Fruit fly (Drosophila melanogaster) whole organism, embryonic: ENCODE measurements around the gene Pk34A.
A peak's percentile ranks its signal among the peaks of the same experiment; 100 is the strongest.

Source experiments
- Awh ChIP-seq: fragments of 200-800 bp; sonication (Bioruptor generic); IDR thresholded peaks from 2 replicates; pipeline ENCODE4, ENCODE4 v1.3.6; 2022; ENCODE audit warnings: missing biosample characterization, missing genetic modification characterization
- CG10209 ChIP-seq: fragments of 200-800 bp; sonication (Bioruptor generic); optimal IDR thresholded peaks from 3 replicates; lab custom pipeline; 2017; ENCODE audit warnings: missing biosample characterization, mild to moderate bottlenecking, missing genetic modification characterization, missing genetic modification reagents
- CG10543 ChIP-seq: fragments of 200-800 bp; sonication (Bioruptor generic); optimal IDR thresholded peaks from 3 replicates; lab custom pipeline; 2017; ENCODE audit warnings: missing biosample characterization, mild to moderate bottlenecking, missing genetic modification characterization, moderate library complexity
- CG10959 ChIP-seq: fragments of 200-800 bp; sonication (Bioruptor generic); IDR thresholded peaks from 2 replicates; pipeline ENCODE4 v1.3.6; 2022; ENCODE audit warnings: missing biosample characterization, missing genetic modification characterization
- CG11085 ChIP-seq: fragments of 200-800 bp; sonication (Bioruptor generic); IDR thresholded peaks from 2 replicates; pipeline ENCODE4 v1.3.6; 2022; ENCODE audit warnings: missing biosample characterization, missing genetic modification characterization
- CG12299 ChIP-seq: fragments of 200-800 bp; sonication (Bioruptor generic); optimal IDR thresholded peaks from 2 replicates; lab custom pipeline; 2018; ENCODE audit warnings: missing biosample characterization, mild to moderate bottlenecking, missing genetic modification characterization
- CG12391 ChIP-seq: fragments of 200-800 bp; sonication (Bioruptor generic); optimal IDR thresholded peaks from 3 replicates; lab custom pipeline; 2018; ENCODE audit warnings: missing biosample characterization, mild to moderate bottlenecking, missing genetic modification characterization, moderate library complexity
- CG13624 ChIP-seq: fragments of 200-800 bp; sonication (Bioruptor generic); optimal IDR thresholded peaks from 2 replicates; lab custom pipeline; 2016; ENCODE audit warnings: missing biosample characterization, missing genetic modification characterization
- CG13775 ChIP-seq: fragments of 200-800 bp; sonication (Bioruptor generic); optimal IDR thresholded peaks from 3 replicates; lab custom pipeline; 2017; ENCODE audit warnings: missing biosample characterization, mild to moderate bottlenecking, missing genetic modification characterization
- CG14710 ChIP-seq: fragments of 200-800 bp; sonication (Bioruptor generic); optimal IDR thresholded peaks from 3 replicates; lab custom pipeline; 2019; ENCODE audit warnings: missing biosample characterization, mild to moderate bottlenecking, missing genetic modification characterization, moderate library complexity
- CG15011 ChIP-seq: fragments of 200-800 bp; sonication (Bioruptor generic); optimal IDR thresholded peaks from 3 replicates; lab custom pipeline; 2018; ENCODE audit warnings: missing biosample characterization, mild to moderate bottlenecking, missing genetic modification characterization
- CG15696 ChIP-seq: fragments of 200-800 bp; sonication (Bioruptor generic); optimal IDR thresholded peaks from 2 replicates; lab custom pipeline; 2019; ENCODE audit warnings: missing biosample characterization, mild to moderate bottlenecking, missing genetic modification characterization, moderate library complexity
- CG17802 ChIP-seq: fragments of 200-800 bp; sonication (Bioruptor generic); optimal IDR thresholded peaks from 2 replicates; lab custom pipeline; 2018; ENCODE audit warnings: missing biosample characterization, mild to moderate bottlenecking, missing genetic modification characterization, moderate library complexity
- CG1792 ChIP-seq: fragments of 200-800 bp; sonication (Bioruptor generic); optimal IDR thresholded peaks from 2 replicates; lab custom pipeline; 2016; ENCODE audit warnings: missing biosample characterization, missing genetic modification characterization
- CG4328 ChIP-seq: fragments of 200-800 bp; sonication (Bioruptor generic); optimal IDR thresholded peaks from 3 replicates; lab custom pipeline; 2017; ENCODE audit warnings: missing biosample characterization, missing genetic modification reagents, missing genetic modification characterization
- CG4404 ChIP-seq: fragments of 200-800 bp; sonication (Bioruptor generic); IDR thresholded peaks from 2 replicates; pipeline ENCODE4 v1.3.6; 2022; ENCODE audit warnings: missing biosample characterization, missing genetic modification characterization
- CG4854 ChIP-seq: fragments of 200-800 bp; sonication (Bioruptor generic); optimal IDR thresholded peaks from 2 replicates; lab custom pipeline; 2016; ENCODE audit warnings: missing biosample characterization, missing genetic modification characterization, inconsistent platforms
- CG6175 ChIP-seq: fragments of 200-800 bp; sonication (Bioruptor generic); IDR thresholded peaks from 3 replicates; pipeline ENCODE4 v1.3.6; 2022; ENCODE audit warnings: missing biosample characterization, missing genetic modification characterization
- CG8944 ChIP-seq: fragments of 200-800 bp; sonication (Bioruptor generic); optimal IDR thresholded peaks from 3 replicates; lab custom pipeline; 2016; ENCODE audit warnings: missing biosample characterization, missing genetic modification characterization
- CG9437 ChIP-seq: fragments of 200-800 bp; sonication (Bioruptor generic); optimal IDR thresholded peaks from 2 replicates; lab custom pipeline; 2018; ENCODE audit warnings: missing biosample characterization, mild to moderate bottlenecking, missing genetic modification characterization
- CG9609 ChIP-seq: fragments of 200-800 bp; sonication (Bioruptor generic); optimal IDR thresholded peaks from 3 replicates; lab custom pipeline; 2016; ENCODE audit warnings: missing biosample characterization, missing genetic modification characterization
- CG9797 ChIP-seq: fragments of 200-800 bp; sonication (Bioruptor generic); optimal IDR thresholded peaks from 3 replicates; lab custom pipeline; 2018; ENCODE audit warnings: missing biosample characterization, mild to moderate bottlenecking, missing genetic modification characterization
- CrebB ChIP-seq: fragments of 200-800 bp; sonication (Bioruptor generic); optimal IDR thresholded peaks from 3 replicates; lab custom pipeline; 2018; ENCODE audit warnings: missing biosample characterization, mild to moderate bottlenecking, missing genetic modification characterization
- Gug ChIP-seq: fragments of 200-800 bp; sonication (Bioruptor generic); IDR thresholded peaks from 4 replicates; pipeline ENCODE4 v1.3.6; 2022; ENCODE audit warnings: missing biosample characterization, missing genetic modification characterization
- MTF-1 ChIP-seq: fragments of 200-800 bp; sonication (Bioruptor generic); optimal IDR thresholded peaks from 2 replicates; lab custom pipeline; 2018; ENCODE audit warnings: missing biosample characterization, mild to moderate bottlenecking, missing genetic modification characterization, borderline replicate concordance
- Meics ChIP-seq: fragments of 200-800 bp; sonication (Bioruptor generic); optimal IDR thresholded peaks from 2 replicates; lab custom pipeline; 2017; ENCODE audit warnings: missing biosample characterization, mild to moderate bottlenecking, missing genetic modification characterization
- Mrtf ChIP-seq: fragments of 200-800 bp; sonication (Bioruptor generic); IDR thresholded peaks from 3 replicates; pipeline ENCODE4 v1.3.6; 2022; ENCODE audit warnings: missing biosample characterization, missing genetic modification characterization
- NC2β ChIP-seq: fragments of 200-800 bp; sonication (Bioruptor generic); optimal IDR thresholded peaks from 2 replicates; lab custom pipeline; 2016; ENCODE audit warnings: missing biosample characterization, missing genetic modification characterization
- Poxn ChIP-seq: fragments of 200-800 bp; sonication (Bioruptor generic); IDR thresholded peaks from 2 replicates; pipeline ENCODE4 v1.3.6; 2022; ENCODE audit warnings: missing biosample characterization, missing genetic modification characterization
- TFAM ChIP-seq: fragments of 200-800 bp; sonication (Bioruptor generic); optimal IDR thresholded peaks from 2 replicates; lab custom pipeline; 2017; ENCODE audit warnings: missing biosample characterization, missing genetic modification characterization, inconsistent platforms
- Trl ChIP-seq, 3 experiments: fragments of >200 bp in 2 of 3; fragments of 200-800 bp in 1 of 3; sonication (Bioruptor generic) in 1 of 3; optimal IDR thresholded peaks; 2 replicates in 1 of 3; 3 replicates in 2 of 3; lab custom pipeline; 2016 to 2017; ENCODE audit warnings: missing biosample characterization in 1 of 3, missing genetic modification characterization in 1 of 3
- cato ChIP-seq: fragments of 200-800 bp; sonication (Bioruptor generic); optimal IDR thresholded peaks from 2 replicates; lab custom pipeline; 2016; ENCODE audit warnings: missing biosample characterization, missing genetic modification characterization, borderline replicate concordance
- da ChIP-seq: fragments of 200-800 bp; sonication (Bioruptor generic); optimal IDR thresholded peaks from 2 replicates; lab custom pipeline; 2016; ENCODE audit warnings: missing biosample characterization, missing genetic modification characterization
- disco-r ChIP-seq: fragments of 200-800 bp; sonication (Bioruptor generic); optimal IDR thresholded peaks from 2 replicates; lab custom pipeline; 2016; ENCODE audit warnings: missing biosample characterization, missing genetic modification characterization
- gcm2 ChIP-seq: fragments of 200-800 bp; sonication (Bioruptor generic); optimal IDR thresholded peaks from 2 replicates; lab custom pipeline; 2016; ENCODE audit warnings: missing biosample characterization, missing genetic modification characterization
- her ChIP-seq: fragments of 200-800 bp; sonication (Bioruptor generic); optimal IDR thresholded peaks from 2 replicates; lab custom pipeline; 2016; ENCODE audit warnings: missing biosample characterization, missing genetic modification characterization
- hth ChIP-seq: fragments of >200 bp; optimal IDR thresholded peaks from 2 replicates; lab custom pipeline; 2017; ENCODE audit warnings: inconsistent platforms
- lilli ChIP-seq: fragments of 200-800 bp; sonication (Bioruptor generic); optimal IDR thresholded peaks from 3 replicates; lab custom pipeline; 2016; ENCODE audit warnings: missing biosample characterization, missing genetic modification characterization
- nom ChIP-seq: fragments of 200-800 bp; sonication (Bioruptor generic); optimal IDR thresholded peaks from 2 replicates; lab custom pipeline; 2017; ENCODE audit warnings: missing biosample characterization, missing genetic modification characterization, mild to moderate bottlenecking, moderate library complexity, missing genetic modification reagents
- otp ChIP-seq: fragments of 200-800 bp; sonication (Bioruptor generic); IDR thresholded peaks from 3 replicates; pipeline ENCODE4, ENCODE4 v1.3.6; 2022; ENCODE audit warnings: missing biosample characterization, missing genetic modification characterization
- pho ChIP-seq: fragments of 200-800 bp; sonication (Bioruptor generic); optimal IDR thresholded peaks from 2 replicates; lab custom pipeline; 2016; ENCODE audit warnings: missing biosample characterization, missing genetic modification characterization
- pum ChIP-seq: fragments of 200-800 bp; sonication (Bioruptor generic); optimal IDR thresholded peaks from 2 replicates; lab custom pipeline; 2016; ENCODE audit warnings: missing biosample characterization, missing genetic modification characterization
- ro ChIP-seq: fragments of 200-800 bp; sonication (Bioruptor generic); IDR thresholded peaks from 2 replicates; pipeline ENCODE4 v1.3.6; 2022; ENCODE audit warnings: missing biosample characterization, missing genetic modification characterization
- run ChIP-seq: fragments of 200-800 bp; sonication (Bioruptor generic); optimal IDR thresholded peaks from 3 replicates; lab custom pipeline; 2018; ENCODE audit warnings: missing biosample characterization, mild to moderate bottlenecking, missing genetic modification characterization
- scrt ChIP-seq: fragments of 200-800 bp; sonication (Bioruptor generic); optimal IDR thresholded peaks from 2 replicates; lab custom pipeline; 2018; ENCODE audit warnings: missing biosample characterization, mild to moderate bottlenecking, missing genetic modification characterization, moderate library complexity
- sima ChIP-seq: fragments of 200-800 bp; sonication (Bioruptor generic); optimal IDR thresholded peaks from 2 replicates; lab custom pipeline; 2016; ENCODE audit warnings: missing biosample characterization, missing genetic modification characterization
- slou ChIP-seq: fragments of 200-800 bp; sonication (Bioruptor generic); optimal IDR thresholded peaks from 3 replicates; lab custom pipeline; 2016; ENCODE audit warnings: missing biosample characterization, missing genetic modification characterization
- sqz ChIP-seq: fragments of 200-800 bp; sonication (Bioruptor generic); optimal IDR thresholded peaks from 3 replicates; lab custom pipeline; 2018; ENCODE audit warnings: missing biosample characterization, mild to moderate bottlenecking, missing genetic modification characterization
- stc ChIP-seq: fragments of 200-800 bp; sonication (Bioruptor generic); IDR thresholded peaks from 2 replicates; pipeline ENCODE4 v1.3.6; 2022; ENCODE audit warnings: missing biosample characterization, missing genetic modification characterization
- usp ChIP-seq: fragments of >200 bp; optimal IDR thresholded peaks from 2 replicates; lab custom pipeline; 2017; ENCODE audit warnings: missing biosample characterization, missing genetic modification characterization
- vfl ChIP-seq: fragments of 200-800 bp; sonication (Bioruptor generic); optimal IDR thresholded peaks from 2 replicates; lab custom pipeline; 2016; ENCODE audit warnings: missing biosample characterization, missing genetic modification characterization

The Pk34A gene

dm6 chr2L:13203437-13204137, 45.0 kb downstream of the Pk34A start, which contains the start of gene Pect (continued):
- TF ChIP-seq cato (GFP tag; lab: Kevin White, UChicago) (no peak), Gug (GFP tag; lab: Robert Waterston, UW) (no peak), Mrtf (GFP tag; lab: Robert Waterston, UW) (no peak), CG10209 (GFP tag; lab: Kevin White, UChicago) (no peak), otp (GFP tag; lab: Robert Waterston, UW) (no peak), CG13624 (GFP tag; lab: Kevin White, UChicago) (no peak), CG13775 (GFP tag; lab: Kevin White, UChicago) (peak; percentile 52), CG8944 (no peak), her (GFP tag; lab: Kevin White, UChicago) (peak; percentile 98), hth (lab: Kevin White, UChicago) (no peak), CG17802 (tag; lab: Kevin White, UChicago) (no peak), da (no peak), CG12299 (tag; lab: Kevin White, UChicago) (peak; percentile 49), CG4854 (GFP tag; lab: Kevin White, UChicago) (no peak), disco-r (GFP tag; lab: Kevin White, UChicago) (no peak), pum (GFP tag; lab: Kevin White, UChicago) (no peak), CG9797 (peak; percentile 80), Poxn (GFP tag; lab: Robert Waterston, UW) (no peak), CrebB (peak; percentile 42), Meics (GFP tag; lab: Kevin White, UChicago) (no peak), scrt (GFP tag; lab: Kevin White, UChicago) (no peak), Awh (GFP tag; lab: Robert Waterston, UW) (no peak), usp (GFP tag; lab: Kevin White, UChicago) (no peak), CG10959 (GFP tag; lab: Robert Waterston, UW) (no peak), CG14710 (tag; lab: Kevin White, UChicago) (peak; percentile 69), nom (GFP tag; lab: Kevin White, UChicago) (no peak), stc (GFP tag; lab: Robert Waterston, UW) (peak; percentile 19; the same call in 1 of the 2 replicates), CG12391 (tag; lab: Kevin White, UChicago) (peak; percentile 63), CG4404 (no peak), pho (GFP tag; lab: Kevin White, UChicago) (no peak), CG9609 (GFP tag; lab: Kevin White, UChicago) (no peak), CG4328 (GFP tag; lab: Kevin White, UChicago) (no peak), MTF-1 (no peak), CG15696 (tag; lab: Kevin White, UChicago) (no peak), lilli (GFP tag; lab: Kevin White, UChicago) (no peak), gcm2 (GFP tag; lab: Kevin White, UChicago) (no peak), ro (GFP tag; lab: Robert Waterston, UW) (no peak), CG6175 (GFP tag; lab: Robert Waterston, UW) (no peak), slou (GFP tag; lab: Kevin White, UChicago) (no peak), TFAM (GFP tag; lab: Kevin White, UChicago) (no peak), CG9437 (no peak), CG10543 (GFP tag; lab: Kevin White, UChicago) (peak; percentile 92), CG15011 (GFP tag; lab: Kevin White, UChicago) (no peak), sqz (GFP tag; lab: Kevin White, UChicago) (no peak), vfl (GFP tag; lab: Kevin White, UChicago) (no peak), run (tag; lab: Kevin White, UChicago) (no peak), sima (GFP tag; lab: Kevin White, UChicago) (no peak), Trl (optimal IDR thresholded peaks at IDR 0.05; lab: Kevin White, UChicago) (peak in 1 of 2 experiments; percentile 66), Trl (GFP tag; optimal IDR thresholded peaks at IDR 0.05; lab: Kevin White, UChicago) (no peak), NC2β (GFP tag; lab: Kevin White, UChicago) (peak; percentile 4), CG1792 (GFP tag; lab: Kevin White, UChicago) (no peak), CG11085 (GFP tag; lab: Robert Waterston, UW) (no peak)
